Worm (Caenorhabditis elegans) whole organism, late embryonic: ENCODE results near the gene T24C4.10.

Experiments used
- C08G9.2 ChIP-seq: sonication (generic microtip); optimal IDR thresholded peaks from 2 replicates; lab custom pipeline; 2016; ENCODE audit warnings: mild to moderate bottlenecking, missing genetic modification characterization, moderate library complexity, missing compliant biosample characterization
- K02D7.2 ChIP-seq: sonication (generic microtip); optimal IDR thresholded peaks from 2 replicates; lab custom pipeline; 2017; ENCODE audit warnings: mild to moderate bottlenecking, missing genetic modification characterization, missing compliant biosample characterization
- K09A11.1 ChIP-seq: sonication (generic microtip); optimal IDR thresholded peaks from 2 replicates; lab custom pipeline; 2017; ENCODE audit warnings: antibody characterized with exemption, mild to moderate bottlenecking, missing genetic modification characterization, missing compliant biosample characterization; ENCODE audit not compliant: insufficient read depth
- T23F11.4 ChIP-seq: fragments of 200-800 bp; sonication (Bioruptor generic); optimal IDR thresholded peaks from 2 replicates; lab custom pipeline; 2018; ENCODE audit warnings: mild to moderate bottlenecking, missing genetic modification characterization, missing compliant biosample characterization
- ahr-1 ChIP-seq: sonication (generic microtip); optimal IDR thresholded peaks from 2 replicates; lab custom pipeline; 2016; ENCODE audit warnings: missing genetic modification characterization, missing compliant biosample characterization
- ama-1 ChIP-seq: fragments of 150-350 bp; optimal IDR thresholded peaks from 2 replicates; lab custom pipeline; 2014
- ceh-14 ChIP-seq: sonication (generic microtip); optimal IDR thresholded peaks from 2 replicates; lab custom pipeline; 2016; ENCODE audit warnings: missing genotype, missing genetic modification characterization, missing compliant biosample characterization
- ceh-18 ChIP-seq: sonication (generic microtip); optimal IDR thresholded peaks from 2 replicates; lab custom pipeline; 2016; ENCODE audit warnings: missing genetic modification characterization, missing compliant biosample characterization
- ceh-19 ChIP-seq: fragments of 200-800 bp; sonication (Bioruptor generic); optimal IDR thresholded peaks from 2 replicates; lab custom pipeline; 2018; ENCODE audit warnings: mild to moderate bottlenecking, missing genetic modification characterization, missing compliant biosample characterization
- ceh-2 ChIP-seq: sonication (generic microtip); optimal IDR thresholded peaks from 2 replicates; lab custom pipeline; 2016; ENCODE audit warnings: missing genotype, missing genetic modification characterization, missing compliant biosample characterization
- ceh-24 ChIP-seq: sonication (generic microtip); optimal IDR thresholded peaks from 2 replicates; lab custom pipeline; 2016; ENCODE audit warnings: mild to moderate bottlenecking, missing genetic modification characterization, missing compliant biosample characterization
- ceh-30 ChIP-seq: fragments of 150-350 bp; optimal IDR thresholded peaks from 2 replicates; lab custom pipeline; 2014; ENCODE audit warnings: missing biosample characterization, missing genetic modification characterization
- ceh-34 ChIP-seq: sonication (generic microtip); optimal IDR thresholded peaks from 2 replicates; lab custom pipeline; 2016; ENCODE audit warnings: mild to moderate bottlenecking, missing genetic modification characterization, missing compliant biosample characterization
- ceh-45 ChIP-seq: fragments of 200-800 bp; sonication (Bioruptor generic); IDR thresholded peaks from 2 replicates; pipeline ENCODE4 v1.3.6; 2022; ENCODE audit warnings: missing genetic modification reagents, missing genetic modification characterization, missing compliant biosample characterization
- ceh-48 ChIP-seq: sonication (generic microtip); optimal IDR thresholded peaks from 2 replicates; lab custom pipeline; 2016; ENCODE audit warnings: missing genetic modification characterization, inconsistent platforms, missing compliant biosample characterization
- ceh-9 ChIP-seq: sonication (generic microtip); optimal IDR thresholded peaks from 2 replicates; lab custom pipeline; 2016; ENCODE audit warnings: mild to moderate bottlenecking, missing genetic modification characterization, inconsistent platforms, missing compliant biosample characterization
- che-1 ChIP-seq: sonication (generic microtip); optimal IDR thresholded peaks from 2 replicates; lab custom pipeline; 2016; ENCODE audit warnings: mild to moderate bottlenecking, missing genetic modification characterization, missing compliant biosample characterization
- elt-2 ChIP-seq: sonication (generic microtip); optimal IDR thresholded peaks from 2 replicates; lab custom pipeline; 2016; ENCODE audit warnings: missing genetic modification reagents, missing genetic modification characterization, missing compliant biosample characterization
- elt-4 ChIP-seq: sonication (generic microtip); optimal IDR thresholded peaks from 2 replicates; lab custom pipeline; 2016; ENCODE audit warnings: missing genetic modification characterization, missing compliant biosample characterization
- eyg-1 ChIP-seq: sonication (generic microtip); optimal IDR thresholded peaks from 2 replicates; lab custom pipeline; 2016; ENCODE audit warnings: missing genotype, missing genetic modification characterization, missing compliant biosample characterization
- hlh-30 ChIP-seq: sonication (generic microtip); optimal IDR thresholded peaks from 2 replicates; lab custom pipeline; 2017; ENCODE audit warnings: antibody characterized with exemption, missing genetic modification characterization, missing compliant biosample characterization; ENCODE audit not compliant: insufficient read depth
- hlh-8 ChIP-seq: sonication (generic microtip); optimal IDR thresholded peaks from 2 replicates; lab custom pipeline; 2016; ENCODE audit warnings: missing genotype, missing genetic modification characterization, missing compliant biosample characterization
- madf-2 ChIP-seq: sonication (generic microtip); optimal IDR thresholded peaks from 2 replicates; lab custom pipeline; 2017; ENCODE audit warnings: missing genetic modification characterization, missing compliant biosample characterization
- mec-3 ChIP-seq: sonication (generic microtip); optimal IDR thresholded peaks from 2 replicates; lab custom pipeline; 2016; ENCODE audit warnings: borderline replicate concordance, missing genetic modification characterization, missing compliant biosample characterization
- nhr-11 ChIP-seq: fragments of 150-350 bp; optimal IDR thresholded peaks from 2 replicates; lab custom pipeline; 2014; ENCODE audit warnings: missing biosample characterization, missing genetic modification characterization
- nhr-232 ChIP-seq: sonication (generic microtip); optimal IDR thresholded peaks from 2 replicates; lab custom pipeline; 2016; ENCODE audit warnings: missing genetic modification characterization, missing compliant biosample characterization
- odd-2 ChIP-seq: sonication (generic microtip); optimal IDR thresholded peaks from 2 replicates; lab custom pipeline; 2017; ENCODE audit warnings: antibody characterized with exemption, mild to moderate bottlenecking, missing genetic modification characterization, missing compliant biosample characterization
- rnt-1 ChIP-seq: sonication (generic microtip); optimal IDR thresholded peaks from 2 replicates; lab custom pipeline; 2016; ENCODE audit warnings: missing genetic modification characterization, missing compliant biosample characterization
- sdc-2 ChIP-seq: sonication (generic microtip); optimal IDR thresholded peaks from 2 replicates; lab custom pipeline; 2016; ENCODE audit warnings: missing genotype, missing genetic modification characterization, missing compliant biosample characterization
- sox-2 ChIP-seq: fragments of 200-800 bp; sonication (Bioruptor generic); IDR thresholded peaks from 2 replicates; pipeline ENCODE4 v1.3.6; 2022; ENCODE audit warnings: missing genetic modification reagents, missing genetic modification characterization, missing compliant biosample characterization
- sox-4 ChIP-seq: sonication (generic microtip); optimal IDR thresholded peaks from 2 replicates; lab custom pipeline; 2017; ENCODE audit warnings: mild to moderate bottlenecking, missing genetic modification characterization, inconsistent platforms, missing compliant biosample characterization
- tbx-7 ChIP-seq: sonication (generic microtip); optimal IDR thresholded peaks from 2 replicates; lab custom pipeline; 2016; ENCODE audit warnings: missing genotype, missing genetic modification characterization, missing compliant biosample characterization
- unc-42 ChIP-seq: sonication (generic microtip); optimal IDR thresholded peaks from 2 replicates; lab custom pipeline; 2016; ENCODE audit warnings: missing genotype, missing genetic modification characterization, missing compliant biosample characterization
- unc-55 ChIP-seq: sonication (generic microtip); optimal IDR thresholded peaks from 2 replicates; lab custom pipeline; 2017; ENCODE audit warnings: missing biosample characterization, missing genetic modification reagents, missing genetic modification characterization
- unc-86 ChIP-seq: sonication (generic microtip); optimal IDR thresholded peaks from 2 replicates; lab custom pipeline; 2016; ENCODE audit warnings: missing genetic modification characterization, missing compliant biosample characterization

The T24C4.10 gene

ce11 chrIII:856908-857307 lies 34.1 kb downstream of the T24C4.10 start:
- no peak for TF ChIP-seq T23F11.4 (GFP tag; lab: Kevin White, UChicago)
- TF ChIP-seq tbx-7 (tag; lab: Kevin White, UChicago): no peak
- TF ChIP-seq unc-55: no peak
- TF ChIP-seq rnt-1: no peak
- no peak for TF ChIP-seq ceh-19 (GFP tag; lab: Kevin White, UChicago)
- no peak for TF ChIP-seq ceh-48 (tag; lab: Kevin White, UChicago)
- no peak for TF ChIP-seq ceh-2
- no peak for TF ChIP-seq elt-2 (tag; lab: Kevin White, UChicago)
- TF ChIP-seq ahr-1: no peak
- TF ChIP-seq ceh-9: no peak
- TF ChIP-seq K09A11.1: no peak
- no peak for TF ChIP-seq che-1 (tag; lab: Kevin White, UChicago)
- no peak for TF ChIP-seq ceh-18 (tag; lab: Kevin White, UChicago)
- no peak for TF ChIP-seq madf-2 (tag; lab: Kevin White, UChicago)
- TF ChIP-seq unc-42: no peak
- TF ChIP-seq sox-2: no peak
- no peak for TF ChIP-seq unc-86

- TF ChIP-seq che-1 (tag; lab: Kevin White, UChicago) (no peak), unc-55 (no peak), ceh-14 (tag; lab: Kevin White, UChicago) (no peak), mec-3 (tag; lab: Kevin White, UChicago) (no peak), sox-2 (no peak), madf-2 (tag; lab: Kevin White, UChicago) (no peak), ceh-30 (tag; lab: Kevin White, UChicago) (no peak), ceh-18 (tag; lab: Kevin White, UChicago) (no peak), ceh-45 (no peak), sox-4 (no peak), hlh-30 (no peak), hlh-8 (tag; lab: Kevin White, UChicago) (no peak), nhr-232 (tag; lab: Kevin White, UChicago) (no peak)
- TF ChIP-seq, all 69 proteins: peak for 0
Observed at ce11 chrIII:856260-856659, 34.8 kb downstream of the T24C4.10 start, which contains the start of gene K02F3.12. Gene K02F3.12, plus strand, starts transcription at chrIII:856560.

- TF ChIP-seq ceh-18 (tag; lab: Kevin White, UChicago) (no peak), mec-3 (tag; lab: Kevin White, UChicago) (no peak), ceh-48 (tag; lab: Kevin White, UChicago) (no peak), ceh-14 (tag; lab: Kevin White, UChicago) (no peak), T23F11.4 (GFP tag; lab: Kevin White, UChicago) (no peak)
- TF ChIP-seq, all 69 proteins: peak for 0
Observed at ce11 chrIII:853859-854359, 37.1 kb downstream of the T24C4.10 start, which contains the start of the genes rnp-5 and tag-51. Gene rnp-5, minus strand, starts transcription at chrIII:853909. Gene tag-51, plus strand, starts transcription at chrIII:854221.

- no peak for TF ChIP-seq nhr-11 (tag; lab: Kevin White, UChicago)
- peak; percentile 8 for TF ChIP-seq C08G9.2 (tag; lab: Kevin White, UChicago)
- TF ChIP-seq che-1 (tag; lab: Kevin White, UChicago): no peak
- no peak for TF ChIP-seq ceh-34 (tag; lab: Kevin White, UChicago)
- no peak for TF ChIP-seq eyg-1 (tag; lab: Kevin White, UChicago)
- TF ChIP-seq ceh-24 (tag; lab: Kevin White, UChicago): no peak
- peak; percentile 66 for TF ChIP-seq elt-4 (tag; lab: Kevin White, UChicago)
- no peak for TF ChIP-seq T23F11.4 (GFP tag; lab: Kevin White, UChicago)
- TF ChIP-seq ceh-45: no peak
- TF ChIP-seq ama-1 (lab: Kevin White, UChicago): no peak
- TF ChIP-seq sdc-2 (tag; lab: Kevin White, UChicago): no peak
- no peak for TF ChIP-seq odd-2 (tag; lab: Kevin White, UChicago)
- no peak for TF ChIP-seq K02D7.2 (tag; lab: Kevin White, UChicago)
- TF ChIP-seq, all 69 proteins: peak for 2
Observed at ce11 chrIII:853414-853813, 37.6 kb downstream of the T24C4.10 start.
